Fruit fly (Drosophila melanogaster): ENCODE data around the gene CG15739.

Gene CG15739

dm6 chrX:11849267-11849666, 23.9 kb upstream of the CG15739 start (continued):
- TF ChIP-seq CG7786 (GFP tag; optimal IDR thresholded peaks at IDR 0.05): no peak
- TF ChIP-seq Dip3 (GFP tag; optimal IDR thresholded peaks at IDR 0.05): no peak
- no peak for TF ChIP-seq Stat92E (GFP tag; optimal IDR thresholded peaks at IDR 0.05)
- peak; percentile 72 for TF ChIP-seq abd-A (tag; optimal IDR thresholded peaks at IDR 0.05)
- 0 out of 2 replicates have a peak, but pooled peaks have one; percentile 30 for TF ChIP-seq Awh (GFP tag; IDR thresholded peaks at IDR 0.05)
- no peak for TF ChIP-seq tin (GFP tag; optimal IDR thresholded peaks at IDR 0.05)
- TF ChIP-seq da (GFP tag; optimal IDR thresholded peaks at IDR 0.05): no peak
- TF ChIP-seq Bdp1 (GFP tag; optimal IDR thresholded peaks at IDR 0.05): no peak
- no peak for TF ChIP-seq usp (GFP tag; optimal IDR thresholded peaks at IDR 0.05)
- no peak for TF ChIP-seq PHDP (tag; optimal IDR thresholded peaks at IDR 0.05)
- TF ChIP-seq CG33213 (GFP tag; optimal IDR thresholded peaks at IDR 0.05): no peak
- no peak for TF ChIP-seq Hr39 (optimal IDR thresholded peaks at IDR 0.05)
- TF ChIP-seq Sry-δ (GFP tag; optimal IDR thresholded peaks at IDR 0.05): no peak
- TF ChIP-seq CHES-1-like (GFP tag; optimal IDR thresholded peaks at IDR 0.05): no peak
- TF ChIP-seq Chrac-16 (GFP tag; optimal IDR thresholded peaks at IDR 0.05): no peak
- TF ChIP-seq CG32772 (GFP tag; IDR thresholded peaks at IDR 0.05): no peak
- TF ChIP-seq CG15011 (GFP tag; optimal IDR thresholded peaks at IDR 0.05): no peak
- no peak for TF ChIP-seq trh (GFP tag; optimal IDR thresholded peaks at IDR 0.05)
- TF ChIP-seq HLH54F (GFP tag; optimal IDR thresholded peaks at IDR 0.05): no peak
- TF ChIP-seq fru (optimal IDR thresholded peaks at IDR 0.05): no peak
- no peak for TF ChIP-seq CG10565 (GFP tag; optimal IDR thresholded peaks at IDR 0.05)
- no peak for TF ChIP-seq CG30403 (GFP tag; optimal IDR thresholded peaks at IDR 0.05)
- TF ChIP-seq CG11695 (GFP tag; IDR thresholded peaks at IDR 0.05): no peak
- no peak for TF ChIP-seq ab (GFP tag; optimal IDR thresholded peaks at IDR 0.05)
- TF ChIP-seq dpn (GFP tag; optimal IDR thresholded peaks at IDR 0.05): no peak
- no peak for TF ChIP-seq CG11247 (GFP tag; IDR thresholded peaks at IDR 0.05)
- TF ChIP-seq zen (tag; optimal IDR thresholded peaks at IDR 0.05): no peak
- no peak for TF ChIP-seq sc (optimal IDR thresholded peaks at IDR 0.05)
- no peak for TF ChIP-seq sc (GFP tag; optimal IDR thresholded peaks at IDR 0.05)
- TF ChIP-seq slou (GFP tag; optimal IDR thresholded peaks at IDR 0.05): no peak
- no peak for TF ChIP-seq CG10321 (GFP tag; IDR thresholded peaks at IDR 0.05)
- TF ChIP-seq Bgb (GFP tag; IDR thresholded peaks at IDR 0.05; ENCODE audit: partially characterized antibody): no peak
- TF ChIP-seq sima (GFP tag; optimal IDR thresholded peaks at IDR 0.05): no peak
- TF ChIP-seq zf30C (GFP tag; optimal IDR thresholded peaks at IDR 0.05): no peak
- TF ChIP-seq CG14441 (GFP tag; IDR thresholded peaks at IDR 0.05): peak; percentile 40
- TF ChIP-seq Bteb2 (GFP tag; optimal IDR thresholded peaks at IDR 0.05): no peak
- TF ChIP-seq CG2129 (GFP tag; IDR thresholded peaks at IDR 0.05; ENCODE audit: partially characterized antibody): no peak
- no peak for TF ChIP-seq Mes4 (GFP tag; optimal IDR thresholded peaks at IDR 0.05)
- TF ChIP-seq bsh (GFP tag; optimal IDR thresholded peaks at IDR 0.05): no peak
- no peak for TF ChIP-seq CG14667 (GFP tag; IDR thresholded peaks at IDR 0.05)
- no peak for TF ChIP-seq Optix (GFP tag; IDR thresholded peaks at IDR 0.05)
- TF ChIP-seq CG18011 (GFP tag; optimal IDR thresholded peaks at IDR 0.05): no peak
- no peak for TF ChIP-seq Camta (GFP tag; optimal IDR thresholded peaks at IDR 0.05)
- no peak for TF ChIP-seq insv (GFP tag; optimal IDR thresholded peaks at IDR 0.05)
- TF ChIP-seq CG18619 (GFP tag; optimal IDR thresholded peaks at IDR 0.05): no peak
- TF ChIP-seq Deaf1 (tag; optimal IDR thresholded peaks at IDR 0.05): no peak
- TF ChIP-seq Atf3 (GFP tag; optimal IDR thresholded peaks at IDR 0.05): no peak
- TF ChIP-seq Dp (GFP tag; optimal IDR thresholded peaks at IDR 0.05): no peak
- no peak for TF ChIP-seq nau (GFP tag; optimal IDR thresholded peaks at IDR 0.05)
- TF ChIP-seq CG11398 (GFP tag; optimal IDR thresholded peaks at IDR 0.05): no peak
- TF ChIP-seq CG18476 (GFP tag; optimal IDR thresholded peaks at IDR 0.05): peak; percentile 10
- TF ChIP-seq ssp (GFP tag; IDR thresholded peaks at IDR 0.05): no peak
- no peak for TF ChIP-seq Myb (GFP tag; optimal IDR thresholded peaks at IDR 0.05)
- TF ChIP-seq Lhr (GFP tag; optimal IDR thresholded peaks at IDR 0.05): no peak

Measured in whole organism, embryonic.